Fruit fly (Drosophila melanogaster): ENCODE measurements around the gene CG33262.

- TF ChIP-seq Hnf4 (GFP tag; optimal IDR thresholded peaks at IDR 0.05), result no peak
- TF ChIP-seq usp (GFP tag; optimal IDR thresholded peaks at IDR 0.05), result no peak
- TF ChIP-seq dsf (GFP tag; optimal IDR thresholded peaks at IDR 0.05; ENCODE audit: borderline replicate concordance), result no peak
- TF ChIP-seq psq (GFP tag; optimal IDR thresholded peaks at IDR 0.05), result no peak
- no peak for TF ChIP-seq rgr (GFP tag; optimal IDR thresholded peaks at IDR 0.05)
- no peak for TF ChIP-seq CG9705 (GFP tag; optimal IDR thresholded peaks at IDR 0.05)
- no peak for TF ChIP-seq br (GFP tag; optimal IDR thresholded peaks at IDR 0.05)
- no peak for TF ChIP-seq Abd-B (GFP tag; optimal IDR thresholded peaks at IDR 0.05)
- no peak for TF ChIP-seq CrebA (GFP tag; optimal IDR thresholded peaks at IDR 0.05; ENCODE audit: borderline replicate concordance)
These were observed 48.9 kb upstream of the CG33262 start, which contains the start of gene CG17300 for dm6 chr3L:13087189-13087588.

Measured in whole organism, wandering third instar larva.